Worm (Caenorhabditis elegans) whole organism, late embryonic: ENCODE measurements around the gene F42G4.7.

ENCODE experiments used
- ceh-31 ChIP-seq: sonication (generic microtip); optimal IDR thresholded peaks from 2 replicates; lab custom pipeline; 2016; ENCODE audit warnings: missing genetic modification characterization, missing compliant biosample characterization
- ceh-9 ChIP-seq: sonication (generic microtip); optimal IDR thresholded peaks from 2 replicates; lab custom pipeline; 2016; ENCODE audit warnings: mild to moderate bottlenecking, missing genetic modification characterization, inconsistent platforms, missing compliant biosample characterization
- fkh-10 ChIP-seq: fragments of 150-350 bp; optimal IDR thresholded peaks from 2 replicates; lab custom pipeline; 2014; ENCODE audit warnings: missing biosample characterization, missing genetic modification reagents, missing genetic modification characterization
- nfya-1 ChIP-seq: sonication (generic microtip); optimal IDR thresholded peaks from 2 replicates; lab custom pipeline; 2017; ENCODE audit warnings: missing genetic modification characterization, mild to moderate bottlenecking, missing compliant biosample characterization, antibody characterized with exemption, moderate library complexity
- nhr-232 ChIP-seq: sonication (generic microtip); optimal IDR thresholded peaks from 2 replicates; lab custom pipeline; 2016; ENCODE audit warnings: missing genetic modification characterization, missing compliant biosample characterization
- pha-4 ChIP-seq: fragments of 150-350 bp; optimal IDR thresholded peaks from 2 replicates; lab custom pipeline; 2018; ENCODE audit warnings: missing biosample characterization, missing genetic modification reagents, missing genetic modification characterization

DNA sequence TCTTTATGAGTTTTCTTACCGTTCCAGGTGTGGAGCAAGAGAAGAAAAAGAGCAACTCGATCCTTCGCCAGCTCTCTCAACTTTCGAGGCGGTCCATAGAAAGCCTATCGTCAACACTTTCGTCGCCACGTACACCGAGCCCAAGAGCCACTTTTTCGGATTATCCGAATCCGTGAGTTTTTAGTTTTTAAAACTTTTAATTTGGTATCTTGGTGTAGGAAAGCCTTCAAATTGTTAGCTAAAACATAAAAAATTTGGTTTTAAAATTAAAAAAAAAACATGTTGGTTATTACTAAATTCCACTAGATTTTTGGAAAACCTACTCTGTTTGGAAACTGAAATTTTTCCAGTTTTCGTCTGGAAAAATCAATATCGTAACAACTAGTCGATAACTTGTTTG lies 26.7 kb upstream of the F42G4.7 start:
- TF ChIP-seq ceh-9 (no peak), nhr-232 (tag; lab: Kevin White, UChicago) (no peak), pha-4 (tag; lab: Kevin White, UChicago) (no peak), nfya-1 (tag; lab: Kevin White, UChicago) (no peak), ceh-31 (no peak), fkh-10 (GFP tag; lab: Kevin White, UChicago) (no peak)
